Worm (Caenorhabditis elegans) whole organism, L2 larva: ENCODE data around the gene nhr-163.

Experiments used
- C34F6.9 ChIP-seq: fragments of 150-350 bp; optimal IDR thresholded peaks from 2 replicates; lab custom pipeline; 2014; ENCODE audit warnings: missing biosample characterization, missing genetic modification characterization
- F13H6.1 ChIP-seq: sonication (generic microtip); optimal IDR thresholded peaks from 2 replicates; lab custom pipeline; 2016; ENCODE audit warnings: missing genetic modification characterization, missing compliant biosample characterization
- R02D3.7 ChIP-seq: fragments of 150-350 bp; optimal IDR thresholded peaks from 2 replicates; lab custom pipeline; 2014; ENCODE audit warnings: missing biosample characterization, missing genetic modification characterization
- Y55F3AM.14 ChIP-seq: fragments of 200-800 bp; sonication (Bioruptor generic); optimal IDR thresholded peaks from 2 replicates; lab custom pipeline; 2018; ENCODE audit warnings: mild to moderate bottlenecking, missing genetic modification characterization, missing compliant biosample characterization
- alr-1 ChIP-seq: fragments of 150-350 bp; optimal IDR thresholded peaks from 2 replicates; lab custom pipeline; 2014; ENCODE audit warnings: missing biosample characterization, missing genetic modification characterization
- aly-2 ChIP-seq: fragments of 150-350 bp; optimal IDR thresholded peaks from 2 replicates; lab custom pipeline; 2014; ENCODE audit warnings: missing biosample characterization, missing genetic modification characterization
- ama-1 ChIP-seq: fragments of 150-350 bp; optimal IDR thresholded peaks from 2 replicates; lab custom pipeline; 2018; ENCODE audit warnings: inconsistent platforms
- blmp-1 ChIP-seq: sonication (generic microtip); optimal IDR thresholded peaks from 2 replicates; lab custom pipeline; 2017; ENCODE audit warnings: missing genetic modification characterization, mild to moderate bottlenecking, missing compliant biosample characterization, antibody characterized with exemption, moderate library complexity; ENCODE audit not compliant: insufficient read depth
- ceh-16 ChIP-seq: fragments of 150-350 bp; optimal IDR thresholded peaks from 2 replicates; lab custom pipeline; 2014; ENCODE audit warnings: missing biosample characterization, missing genetic modification characterization
- crh-2 ChIP-seq: sonication (generic microtip); optimal IDR thresholded peaks from 2 replicates; lab custom pipeline; 2017; ENCODE audit warnings: missing biosample characterization, missing genetic modification characterization
- egl-27 ChIP-seq: sonication (generic microtip); optimal IDR thresholded peaks from 3 replicates; lab custom pipeline; 2017; ENCODE audit warnings: missing biosample characterization, missing genetic modification reagents, missing genetic modification characterization
- elt-3 ChIP-seq: sonication (generic microtip); optimal IDR thresholded peaks from 2 replicates; lab custom pipeline; 2017; ENCODE audit warnings: missing biosample characterization, missing genetic modification characterization
- fos-1 ChIP-seq: fragments of 150-350 bp; optimal IDR thresholded peaks from 2 replicates; lab custom pipeline; 2014; ENCODE audit warnings: missing biosample characterization, missing genetic modification characterization
- gmeb-1 ChIP-seq: fragments of 150-350 bp; optimal IDR thresholded peaks from 2 replicates; lab custom pipeline; 2014; ENCODE audit warnings: missing biosample characterization, missing genetic modification characterization
- lin-11 ChIP-seq: fragments of 150-350 bp; sonication (generic microtip); optimal IDR thresholded peaks from 2 replicates; lab custom pipeline; 2014; ENCODE audit warnings: missing biosample characterization, missing genetic modification characterization, inconsistent platforms, mixed read lengths
- lin-13 ChIP-seq: fragments of 150-350 bp; optimal IDR thresholded peaks from 2 replicates; lab custom pipeline; 2014; ENCODE audit warnings: missing biosample characterization, missing genetic modification reagents, missing genetic modification characterization
- lin-39 ChIP-seq: fragments of 150-350 bp; optimal IDR thresholded peaks from 2 replicates; lab custom pipeline; 2014; ENCODE audit warnings: missing biosample characterization, missing genetic modification reagents, missing genetic modification characterization
- lsy-2 ChIP-seq, 2 experiments: fragments of 150-350 bp in 1 of 2; sonication (generic microtip) in 1 of 2; optimal IDR thresholded peaks; 2 replicates each; lab custom pipeline; 2014 to 2017; ENCODE audit warnings: missing biosample characterization in 2 of 2, missing genetic modification characterization in 2 of 2
- mbf-1 ChIP-seq: sonication (generic microtip); optimal IDR thresholded peaks from 2 replicates; lab custom pipeline; 2017; ENCODE audit warnings: missing biosample characterization, missing genetic modification characterization
- nhr-10 ChIP-seq: sonication (generic microtip); optimal IDR thresholded peaks from 2 replicates; lab custom pipeline; 2017; ENCODE audit warnings: missing biosample characterization, missing genetic modification characterization
- nhr-11 ChIP-seq: fragments of 150-350 bp; optimal IDR thresholded peaks from 2 replicates; lab custom pipeline; 2014; ENCODE audit warnings: missing biosample characterization, missing genetic modification characterization
- nhr-129 ChIP-seq: fragments of 150-350 bp; optimal IDR thresholded peaks from 2 replicates; lab custom pipeline; 2014; ENCODE audit warnings: missing biosample characterization, missing genetic modification characterization
- nhr-21 ChIP-seq: fragments of 150-350 bp; optimal IDR thresholded peaks from 2 replicates; lab custom pipeline; 2014; ENCODE audit warnings: missing biosample characterization, missing genetic modification characterization
- nhr-23 ChIP-seq: fragments of 150-350 bp; optimal IDR thresholded peaks from 2 replicates; lab custom pipeline; 2014; ENCODE audit warnings: missing biosample characterization, missing genetic modification reagents, missing genetic modification characterization
- nhr-237 ChIP-seq: fragments of 150-350 bp; optimal IDR thresholded peaks from 2 replicates; lab custom pipeline; 2014; ENCODE audit warnings: missing biosample characterization, missing genetic modification characterization
- nhr-25 ChIP-seq: fragments of 150-350 bp; sonication (generic microtip); optimal IDR thresholded peaks from 3 replicates; lab custom pipeline; 2014; ENCODE audit warnings: missing biosample characterization, missing genetic modification characterization
- nhr-6 ChIP-seq: fragments of 150-350 bp; optimal IDR thresholded peaks from 2 replicates; lab custom pipeline; 2014; ENCODE audit warnings: missing biosample characterization, missing genetic modification characterization
- nhr-77 ChIP-seq: fragments of 150-350 bp; optimal IDR thresholded peaks from 2 replicates; lab custom pipeline; 2014; ENCODE audit warnings: missing biosample characterization, missing genetic modification characterization
- skn-1 ChIP-seq: sonication (generic microtip); optimal IDR thresholded peaks from 2 replicates; lab custom pipeline; 2017; ENCODE audit warnings: missing biosample characterization, missing genetic modification characterization
- sma-3 ChIP-seq: sonication (generic microtip); optimal IDR thresholded peaks from 2 replicates; lab custom pipeline; 2016; ENCODE audit warnings: missing genetic modification reagents, missing genetic modification characterization, missing compliant biosample characterization
- sma-9 ChIP-seq, 2 experiments: fragments of 150-350 bp in 1 of 2; sonication (generic microtip) in 1 of 2; optimal IDR thresholded peaks; 2 replicates each; lab custom pipeline; 2014 to 2016; ENCODE audit warnings: missing genetic modification characterization in 2 of 2, mild to moderate bottlenecking in 1 of 2, missing biosample characterization in 1 of 2, missing compliant biosample characterization in 1 of 2, missing genetic modification reagents in 1 of 2, moderate library complexity in 1 of 2
- snpc-4 ChIP-seq: fragments of 150-350 bp; optimal IDR thresholded peaks from 2 replicates; lab custom pipeline; 2014; ENCODE audit warnings: missing biosample characterization, missing genetic modification characterization
- unc-39 ChIP-seq: fragments of 150-350 bp; optimal IDR thresholded peaks from 2 replicates; lab custom pipeline; 2014; ENCODE audit warnings: missing biosample characterization, missing genetic modification characterization
- unc-55 ChIP-seq: fragments of 150-350 bp; sonication (generic microtip); optimal IDR thresholded peaks from 3 replicates; lab custom pipeline; 2014; ENCODE audit warnings: missing biosample characterization, missing genetic modification reagents, missing genetic modification characterization
- unc-62 ChIP-seq: fragments of 150-350 bp; optimal IDR thresholded peaks from 2 replicates; lab custom pipeline; 2014; ENCODE audit warnings: missing biosample characterization, missing genetic modification reagents, missing genetic modification characterization
- zag-1 ChIP-seq: fragments of 150-350 bp; optimal IDR thresholded peaks from 2 replicates; lab custom pipeline; 2014; ENCODE audit warnings: missing biosample characterization, missing genetic modification characterization
- ztf-11 ChIP-seq: sonication (generic microtip); optimal IDR thresholded peaks from 2 replicates; lab custom pipeline; 2017; ENCODE audit warnings: missing biosample characterization, missing genetic modification characterization
- ztf-4 ChIP-seq: fragments of 150-350 bp; optimal IDR thresholded peaks from 2 replicates; lab custom pipeline; 2014; ENCODE audit warnings: missing biosample characterization, missing genetic modification characterization

The nhr-163 gene

ce11 chrV:6985943-6986342 is at the start of gene nhr-163:
nhr-163 (minus strand) TSS chrV:6986043.
- TF ChIP-seq snpc-4 (tag; lab: Kevin White, UChicago), result no peak
- no peak for TF ChIP-seq lsy-2 (tag; optimal IDR thresholded peaks at IDR 0.05; lab: Kevin White, UChicago)
- no peak for TF ChIP-seq zag-1 (tag; lab: Kevin White, UChicago)
- no peak for TF ChIP-seq elt-3 (tag; lab: Kevin White, UChicago)
- TF ChIP-seq nhr-11 (tag; lab: Kevin White, UChicago), result no peak
- no peak for TF ChIP-seq skn-1 (tag; lab: Kevin White, UChicago)

- TF ChIP-seq egl-27 (tag; lab: Kevin White, UChicago) (no peak), ztf-11 (tag; lab: Kevin White, UChicago) (no peak), crh-2 (tag; lab: Kevin White, UChicago) (no peak), snpc-4 (tag; lab: Kevin White, UChicago) (no peak), Y55F3AM.14 (GFP tag; lab: Kevin White, UChicago) (no peak), ama-1 (lab: Kevin White, UChicago) (no peak)
Measured at ce11 chrV:7027055-7027454, 41.2 kb upstream of the nhr-163 start, which contains the start of gene F20A1.6. F20A1.6 (minus strand) TSS chrV:7027155.

ce11 chrV:7022981-7023380 is 37.1 kb upstream of the nhr-163 start:
- TF ChIP-seq nhr-11 (tag; lab: Kevin White, UChicago) (no peak), nhr-6 (no peak), unc-55 (GFP tag; lab: Kevin White, UChicago) (no peak), sma-3 (GFP tag; lab: Kevin White, UChicago) (no peak), lin-13 (no peak), lin-39 (tag; lab: Kevin White, UChicago) (no peak), nhr-237 (no peak), sma-9 (GFP tag; optimal IDR thresholded peaks at IDR 0.05; lab: Kevin White, UChicago) (no peak), sma-9 (tag; optimal IDR thresholded peaks at IDR 0.05; lab: Kevin White, UChicago) (no peak), gmeb-1 (tag; lab: Kevin White, UChicago) (no peak)

ce11 chrV:7021772-7022171 is 35.9 kb upstream of the nhr-163 start, which contains the start of gene F20A1.4:
F20A1.4 (minus strand) TSS chrV:7021872.
- TF ChIP-seq ztf-4 (tag; lab: Kevin White, UChicago), result no peak
- TF ChIP-seq fos-1 (tag; lab: Kevin White, UChicago), result no peak
- no peak for TF ChIP-seq unc-39 (tag; lab: Kevin White, UChicago)
- no peak for TF ChIP-seq egl-27 (tag; lab: Kevin White, UChicago)
- no peak for TF ChIP-seq ceh-16 (tag; lab: Kevin White, UChicago)
- no peak for TF ChIP-seq lin-13
- no peak for TF ChIP-seq mbf-1 (tag; lab: Kevin White, UChicago)
- no peak for TF ChIP-seq unc-62
- no peak for TF ChIP-seq unc-55 (GFP tag; lab: Kevin White, UChicago)
- TF ChIP-seq nhr-21 (tag; lab: Kevin White, UChicago), result no peak
- TF ChIP-seq nhr-25 (tag; lab: Kevin White, UChicago), result no peak
- TF ChIP-seq crh-2 (tag; lab: Kevin White, UChicago), result no peak
- no peak for TF ChIP-seq zag-1 (tag; lab: Kevin White, UChicago)
- TF ChIP-seq lsy-2 (tag; optimal IDR thresholded peaks at IDR 0.05; lab: Kevin White, UChicago), result no peak
- TF ChIP-seq ama-1 (lab: Kevin White, UChicago), result no peak
- TF ChIP-seq R02D3.7 (tag; lab: Kevin White, UChicago), result no peak
- TF ChIP-seq blmp-1, result no peak
- TF ChIP-seq snpc-4 (tag; lab: Kevin White, UChicago), result no peak
- no peak for TF ChIP-seq nhr-129 (tag; lab: Kevin White, UChicago)
- no peak for TF ChIP-seq nhr-23 (tag; lab: Kevin White, UChicago)

- TF ChIP-seq gmeb-1 (tag; lab: Kevin White, UChicago) (no peak), blmp-1 (no peak), nhr-25 (tag; lab: Kevin White, UChicago) (no peak), nhr-10 (tag; lab: Kevin White, UChicago) (no peak), Y55F3AM.14 (GFP tag; lab: Kevin White, UChicago) (no peak), R02D3.7 (tag; lab: Kevin White, UChicago) (no peak), snpc-4 (tag; lab: Kevin White, UChicago) (no peak), fos-1 (tag; lab: Kevin White, UChicago) (no peak), lin-11 (tag; lab: Kevin White, UChicago) (no peak), F13H6.1 (tag; lab: Kevin White, UChicago) (no peak), egl-27 (tag; lab: Kevin White, UChicago) (no peak), nhr-129 (tag; lab: Kevin White, UChicago) (no peak), alr-1 (no peak), C34F6.9 (tag; lab: Kevin White, UChicago) (no peak), nhr-77 (tag; lab: Kevin White, UChicago) (no peak), ceh-16 (tag; lab: Kevin White, UChicago) (no peak), nhr-237 (no peak), aly-2 (tag; lab: Kevin White, UChicago) (no peak), lin-39 (tag; lab: Kevin White, UChicago) (no peak)
Measured at ce11 chrV:7017059-7017458, 31.2 kb upstream of the nhr-163 start, which contains the start of gene srsx-32. srsx-32 (plus strand) TSS chrV:7017359.
